Worm (Caenorhabditis elegans): ENCODE results near the gene sre-39.

DNA sequence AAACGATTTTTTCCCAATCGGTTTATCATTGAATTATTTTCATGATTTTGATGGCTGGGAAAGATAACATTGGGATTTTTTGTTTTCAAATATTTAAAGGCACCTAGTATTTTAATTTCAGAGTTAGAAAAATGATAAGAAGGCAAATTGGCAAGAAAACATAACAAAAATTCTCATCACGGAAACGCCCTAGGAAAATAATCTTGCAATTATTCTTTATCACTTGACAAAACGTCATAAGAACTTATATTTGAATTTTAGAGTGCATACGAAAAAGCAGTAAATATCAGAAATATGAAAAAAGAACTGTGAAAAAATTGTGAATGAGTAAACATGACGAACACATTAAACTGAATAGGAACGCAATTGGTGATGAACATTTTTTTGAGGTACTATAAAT, 29.7 kb upstream of the sre-39 start:
- TF ChIP-seq nhr-28 (tag; optimal IDR thresholded peaks at IDR 0.05) = no peak
- no peak for TF ChIP-seq blmp-1 (tag; optimal IDR thresholded peaks at IDR 0.05)

Measured in whole organism, mixed stage, embryonic.